Fruit fly (Drosophila melanogaster): ENCODE results near the gene CG5466.

Gene CG5466

dm6 chr3R:20594194-20595144 lies 23.2 kb upstream of the CG5466 start (continued):
- no peak; the same call in 1 of the 2 replicates for TF ChIP-seq GATAe (GFP tag; conservative IDR thresholded peaks at IDR 0.05)
- no peak for TF ChIP-seq dimm (GFP tag; IDR thresholded peaks at IDR 0.05)
- TF ChIP-seq CG4360 (GFP tag; IDR thresholded peaks at IDR 0.05) = peak; percentile 68
- peak; percentile 77; the same call in 2 of the 3 replicates for TF ChIP-seq H15 (GFP tag; IDR thresholded peaks at IDR 0.05)
- TF ChIP-seq CG17328 (GFP tag; IDR thresholded peaks at IDR 0.05) = peak; percentile 82
- TF ChIP-seq psq (GFP tag; optimal IDR thresholded peaks at IDR 0.05) = peak; percentile 62
- TF ChIP-seq CG10431 (GFP tag; optimal IDR thresholded peaks at IDR 0.05) = peak; percentile 74
- TF ChIP-seq CG34376 (GFP tag; optimal IDR thresholded peaks at IDR 0.05) = peak; percentile 36
- TF ChIP-seq repo (GFP tag; optimal IDR thresholded peaks at IDR 0.05) = no peak
- TF ChIP-seq sna (GFP tag; IDR thresholded peaks at IDR 0.05; ENCODE audit: partially characterized antibody) = no peak
- no peak for TF ChIP-seq aop (GFP tag; IDR thresholded peaks at IDR 0.05)
- TF ChIP-seq Scr (GFP tag; IDR thresholded peaks at IDR 0.05; ENCODE audit: partially characterized antibody) = no peak
- TF ChIP-seq Poxn (GFP tag; IDR thresholded peaks at IDR 0.05) = no peak
- peak; percentile 77 for TF ChIP-seq CG5180 (GFP tag; optimal IDR thresholded peaks at IDR 0.05)
- peak; percentile 85 for TF ChIP-seq odd (GFP tag; optimal IDR thresholded peaks at IDR 0.05)
- TF ChIP-seq CG2875 (GFP tag; optimal IDR thresholded peaks at IDR 0.05) = peak; percentile 85
- peak; percentile 25 for TF ChIP-seq Hsf (GFP tag; optimal IDR thresholded peaks at IDR 0.05)
- TF ChIP-seq CG9609 (GFP tag; optimal IDR thresholded peaks at IDR 0.05) = no peak
- peak; percentile 75 for TF ChIP-seq caup (GFP tag; optimal IDR thresholded peaks at IDR 0.05; ENCODE audit: severe bottlenecking)
- TF ChIP-seq sens (GFP tag) = peak; percentile 92
- no peak for TF ChIP-seq CG4854 (GFP tag; optimal IDR thresholded peaks at IDR 0.05)
- no peak for TF ChIP-seq BEAF-32 (GFP tag; optimal IDR thresholded peaks at IDR 0.05)
- peak; percentile 71 for TF ChIP-seq CG10366 (GFP tag; IDR thresholded peaks at IDR 0.05)
- TF ChIP-seq Ets97D (GFP tag; optimal IDR thresholded peaks at IDR 0.05) = peak; percentile 29
- peak; percentile 86 for TF ChIP-seq wor (GFP tag; IDR thresholded peaks at IDR 0.05)
- TF ChIP-seq Sry-β (GFP tag; optimal IDR thresholded peaks at IDR 0.05) = peak; percentile 29
- peak; percentile 68 for TF ChIP-seq CG30431 (GFP tag; optimal IDR thresholded peaks at IDR 0.05)
- peak in 1 of 2 experiments; percentile 24 for TF ChIP-seq insv (GFP tag; optimal IDR thresholded peaks at IDR 0.05)
- no peak for TF ChIP-seq CG17912 (GFP tag; optimal IDR thresholded peaks at IDR 0.05)
- TF ChIP-seq CG12236 (GFP tag; optimal IDR thresholded peaks at IDR 0.05) = no peak
- TF ChIP-seq Max (GFP tag; optimal IDR thresholded peaks at IDR 0.05) = peak; percentile 79
- peak; percentile 49; the same call in 1 of the 2 replicates for TF ChIP-seq CG1024 (GFP tag; IDR thresholded peaks at IDR 0.05)
- no peak for TF ChIP-seq HmgD (GFP tag; optimal IDR thresholded peaks at IDR 0.05)
- TF ChIP-seq tx (GFP tag; optimal IDR thresholded peaks at IDR 0.05) = no peak
- peak; percentile 21 for TF ChIP-seq CG8944 (GFP tag; optimal IDR thresholded peaks at IDR 0.05)
- no peak for TF ChIP-seq nerfin-2 (GFP tag; IDR thresholded peaks at IDR 0.05; ENCODE audit: partially characterized antibody)
- no peak for TF ChIP-seq Antp (GFP tag; optimal IDR thresholded peaks at IDR 0.05)
- no peak for TF ChIP-seq Doc3 (GFP tag; IDR thresholded peaks at IDR 0.05; ENCODE audit: partially characterized antibody)
- TF ChIP-seq ewg (GFP tag; optimal IDR thresholded peaks at IDR 0.05) = peak; percentile 72
- TF ChIP-seq dmrt99B (tag; optimal IDR thresholded peaks at IDR 0.05) = peak; percentile 97
- peak; percentile 85 for TF ChIP-seq CG18619 (GFP tag; optimal IDR thresholded peaks at IDR 0.05)
- TF ChIP-seq CG15601 (tag; optimal IDR thresholded peaks at IDR 0.05) = peak; percentile 93
- TF ChIP-seq tup (GFP tag; optimal IDR thresholded peaks at IDR 0.05) = no peak
- peak; percentile 85 for TF ChIP-seq CG18599 (GFP tag; optimal IDR thresholded peaks at IDR 0.05)
- peak; percentile 47 for TF ChIP-seq Hand (GFP tag; optimal IDR thresholded peaks at IDR 0.05)
- TF ChIP-seq Hr3 (GFP tag; optimal IDR thresholded peaks at IDR 0.05) = peak; percentile 85
- TF ChIP-seq ash1 (GFP tag; optimal IDR thresholded peaks at IDR 0.05) = no peak
- TF ChIP-seq lmd (GFP tag; IDR thresholded peaks at IDR 0.05) = peak; percentile 89
